Worm (Caenorhabditis elegans): ENCODE measurements around the gene hil-4.

Gene hil-4

ce11 chrV:4791569-4791968, 37.5 kb downstream of the hil-4 start, which contains the start of gene R02F11.11:
Gene R02F11.11, plus strand, starts transcription at chrV:4791869.
- TF ChIP-seq sem-4 (tag; optimal IDR thresholded peaks at IDR 0.05) (no peak), unc-62 (GFP tag; optimal IDR thresholded peaks at IDR 0.05) (no peak), gmeb-1 (tag; optimal IDR thresholded peaks at IDR 0.05) (no peak), alr-1 (tag; optimal IDR thresholded peaks at IDR 0.05) (no peak), zag-1 (tag; optimal IDR thresholded peaks at IDR 0.05) (no peak), sma-9 (GFP tag; optimal IDR thresholded peaks at IDR 0.05) (no peak), sma-9 (tag; optimal IDR thresholded peaks at IDR 0.05) (no peak), Y55F3AM.14 (GFP tag; optimal IDR thresholded peaks at IDR 0.05) (no peak), unc-39 (tag; optimal IDR thresholded peaks at IDR 0.05) (no peak), nhr-11 (tag; optimal IDR thresholded peaks at IDR 0.05) (no peak), C34F6.9 (tag; optimal IDR thresholded peaks at IDR 0.05) (no peak), lin-13 (GFP tag; optimal IDR thresholded peaks at IDR 0.05) (no peak), crh-2 (tag; optimal IDR thresholded peaks at IDR 0.05) (no peak), ceh-16 (tag; optimal IDR thresholded peaks at IDR 0.05) (no peak), nhr-77 (tag; optimal IDR thresholded peaks at IDR 0.05) (no peak), egl-27 (tag; optimal IDR thresholded peaks at IDR 0.05) (no peak), mab-5 (tag; optimal IDR thresholded peaks at IDR 0.05) (no peak), snpc-4 (tag; optimal IDR thresholded peaks at IDR 0.05) (no peak), blmp-1 (tag; optimal IDR thresholded peaks at IDR 0.05; ENCODE audit: insufficient read depth) (no peak), unc-55 (GFP tag; optimal IDR thresholded peaks at IDR 0.05) (no peak)

DNA sequence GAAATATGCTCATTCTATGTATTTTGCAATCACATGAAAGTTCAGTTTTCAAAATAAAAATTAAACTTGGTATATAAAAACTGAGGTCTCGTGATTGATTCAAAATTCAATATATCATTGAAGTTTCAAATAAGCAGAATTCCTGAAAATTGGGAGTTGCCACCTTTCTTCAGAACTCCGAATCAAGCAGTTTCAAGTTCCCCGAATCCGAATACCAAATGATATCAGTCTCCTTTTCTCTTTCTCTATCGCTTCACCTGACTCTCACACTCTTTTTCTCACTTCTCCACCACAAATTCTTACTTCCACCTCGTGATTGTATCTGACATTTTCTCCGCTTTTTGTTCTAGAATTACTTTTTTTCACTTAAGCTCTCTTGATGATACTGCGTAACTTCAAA, 40.2 kb downstream of the hil-4 start, which contains the start of gene R02F11.2:
R02F11.2 (plus strand) TSS at position 292 of the 400 bp plus-strand sequence.
- TF ChIP-seq egl-27 (tag; optimal IDR thresholded peaks at IDR 0.05) (no peak), C34F6.9 (tag; optimal IDR thresholded peaks at IDR 0.05) (peak; percentile 14), ztf-4 (tag; optimal IDR thresholded peaks at IDR 0.05) (peak; percentile 43), nhr-21 (tag; optimal IDR thresholded peaks at IDR 0.05) (peak; percentile 36)

DNA sequence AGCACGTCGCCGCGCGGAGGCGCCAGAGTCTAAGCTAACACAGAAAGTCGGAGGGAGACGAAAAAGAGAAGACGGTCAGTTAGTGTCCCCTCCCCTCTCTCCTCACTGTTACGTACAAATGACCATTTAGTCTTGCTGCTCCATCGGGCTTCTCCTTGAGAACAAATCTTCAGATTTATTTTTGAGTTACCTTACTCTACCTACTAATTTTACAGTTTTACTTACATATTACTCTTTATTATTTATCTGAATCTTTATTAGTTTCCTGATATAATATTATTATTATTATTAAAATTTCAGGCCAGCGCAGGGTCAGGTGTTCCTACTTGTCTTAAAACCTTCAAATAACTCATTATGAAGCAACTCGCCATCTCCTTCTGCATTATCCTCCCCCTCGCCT, 46.7 kb downstream of the hil-4 start, which contains the start of gene R02F11.1:
R02F11.1 (plus strand) TSS at position 301 of the 400 bp plus-strand sequence.
- no peak for TF ChIP-seq nhr-10 (tag; optimal IDR thresholded peaks at IDR 0.05)

- no peak for TF ChIP-seq peb-1 (tag; optimal IDR thresholded peaks at IDR 0.05)
- TF ChIP-seq C34F6.9 (tag; optimal IDR thresholded peaks at IDR 0.05) = no peak
- no peak for TF ChIP-seq nhr-25 (tag; optimal IDR thresholded peaks at IDR 0.05)
- TF ChIP-seq ztf-4 (tag; optimal IDR thresholded peaks at IDR 0.05) = no peak
- no peak for TF ChIP-seq unc-39 (tag; optimal IDR thresholded peaks at IDR 0.05)
- TF ChIP-seq nhr-6 (tag; optimal IDR thresholded peaks at IDR 0.05) = no peak
- no peak for TF ChIP-seq fos-1 (tag; optimal IDR thresholded peaks at IDR 0.05)
- TF ChIP-seq Y55F3AM.14 (GFP tag; optimal IDR thresholded peaks at IDR 0.05) = no peak
- no peak for TF ChIP-seq ztf-1 (GFP tag; conservative IDR thresholded peaks at IDR 0.05)
- no peak for TF ChIP-seq blmp-1 (tag; optimal IDR thresholded peaks at IDR 0.05; ENCODE audit: insufficient read depth)
- TF ChIP-seq R02D3.7 (tag; optimal IDR thresholded peaks at IDR 0.05) = no peak
- no peak for TF ChIP-seq lin-13 (GFP tag; optimal IDR thresholded peaks at IDR 0.05)
- no peak for TF ChIP-seq nhr-129 (tag; optimal IDR thresholded peaks at IDR 0.05)
- TF ChIP-seq snpc-4 (tag; optimal IDR thresholded peaks at IDR 0.05) = no peak
- no peak for TF ChIP-seq mdl-1 (tag; optimal IDR thresholded peaks at IDR 0.05)
Observed at ce11 chrV:4801943-4802342, 47.8 kb downstream of the hil-4 start.
